Worm (Caenorhabditis elegans) whole organism, midembryonic: ENCODE data around the gene K08E4.2.

ENCODE experiments used
- flt-1 ChIP-seq: fragments of 200-800 bp; sonication (Bioruptor generic); IDR thresholded peaks from 2 replicates; pipeline ENCODE4 v1.3.6; 2022; ENCODE audit warnings: missing genetic modification characterization, missing compliant biosample characterization
- ref-1 ChIP-seq: fragments of 200-800 bp; sonication (Bioruptor generic); conservative IDR thresholded peaks from 2 replicates; pipeline ENCODE4 v1.3.6; 2022; ENCODE audit warnings: missing genetic modification reagents, missing genetic modification characterization, missing compliant biosample characterization

DNA sequence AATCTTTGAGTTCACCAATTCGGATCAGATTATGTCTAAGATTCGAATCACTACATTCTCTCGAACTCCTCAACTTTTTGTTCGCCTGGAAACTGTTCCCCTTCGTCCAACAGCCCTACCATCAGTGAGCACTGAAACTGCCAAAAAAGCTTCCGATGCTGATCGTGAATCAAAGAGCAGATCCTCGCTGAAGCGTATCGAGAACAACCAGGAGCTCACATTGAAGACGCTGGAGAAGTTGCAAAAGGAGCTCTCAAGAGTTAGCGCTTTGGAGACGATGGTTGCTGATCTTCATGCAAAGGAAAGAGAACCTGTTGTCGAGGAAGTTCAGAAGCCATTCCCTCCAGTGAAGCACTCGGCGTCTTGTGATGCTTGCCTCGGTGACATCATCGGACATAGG is 21.7 kb downstream of the K08E4.2 start:
- TF ChIP-seq ref-1 (no peak), flt-1 (no peak)
